Worm (Caenorhabditis elegans) whole organism, late embryonic: ENCODE results near the gene dhhc-13.

ENCODE experiments used
- ceh-34 ChIP-seq: sonication (generic microtip); optimal IDR thresholded peaks from 2 replicates; lab custom pipeline; 2016; ENCODE audit warnings: mild to moderate bottlenecking, missing genetic modification characterization, missing compliant biosample characterization
- dve-1 ChIP-seq: sonication (generic microtip); optimal IDR thresholded peaks from 2 replicates; lab custom pipeline; 2017; ENCODE audit warnings: antibody characterized with exemption, mild to moderate bottlenecking, missing genetic modification characterization, missing compliant biosample characterization
- ets-4 ChIP-seq: sonication (generic microtip); optimal IDR thresholded peaks from 2 replicates; lab custom pipeline; 2016; ENCODE audit warnings: missing genetic modification characterization, missing compliant biosample characterization
- fkh-6 ChIP-seq: sonication (generic microtip); optimal IDR thresholded peaks from 2 replicates; lab custom pipeline; 2016; ENCODE audit warnings: missing genetic modification characterization, missing compliant biosample characterization
- hlh-6 ChIP-seq: sonication (generic microtip); optimal IDR thresholded peaks from 2 replicates; lab custom pipeline; 2016; ENCODE audit warnings: missing genotype, missing genetic modification characterization, missing compliant biosample characterization
- nhr-232 ChIP-seq: sonication (generic microtip); optimal IDR thresholded peaks from 2 replicates; lab custom pipeline; 2016; ENCODE audit warnings: missing genetic modification characterization, missing compliant biosample characterization
- odd-2 ChIP-seq: sonication (generic microtip); optimal IDR thresholded peaks from 2 replicates; lab custom pipeline; 2017; ENCODE audit warnings: antibody characterized with exemption, mild to moderate bottlenecking, missing genetic modification characterization, missing compliant biosample characterization
- pag-3 ChIP-seq: sonication (generic microtip); optimal IDR thresholded peaks from 2 replicates; lab custom pipeline; 2016; ENCODE audit warnings: missing compliant biosample characterization, missing genetic modification characterization, borderline replicate concordance
- pha-4 ChIP-seq: fragments of 150-350 bp; optimal IDR thresholded peaks from 2 replicates; lab custom pipeline; 2018; ENCODE audit warnings: missing biosample characterization, missing genetic modification reagents, missing genetic modification characterization
- unc-3 ChIP-seq, 2 experiments: fragments of 200-800 bp in 1 of 2; sonication (Bioruptor generic) in 1 of 2; sonication (generic microtip) in 1 of 2; conservative IDR thresholded peaks in 1 of 2; optimal IDR thresholded peaks in 1 of 2; 2 replicates each; pipeline versions ENCODE4 v1.3.6 to Lab custom; 2016 to 2022; ENCODE audit warnings: missing compliant biosample characterization in 2 of 2, missing genetic modification characterization in 2 of 2, missing genetic modification reagents in 1 of 2
- ztf-16 ChIP-seq: sonication (generic microtip); optimal IDR thresholded peaks from 2 replicates; lab custom pipeline; 2017; ENCODE audit warnings: missing genetic modification characterization, missing compliant biosample characterization

DNA sequence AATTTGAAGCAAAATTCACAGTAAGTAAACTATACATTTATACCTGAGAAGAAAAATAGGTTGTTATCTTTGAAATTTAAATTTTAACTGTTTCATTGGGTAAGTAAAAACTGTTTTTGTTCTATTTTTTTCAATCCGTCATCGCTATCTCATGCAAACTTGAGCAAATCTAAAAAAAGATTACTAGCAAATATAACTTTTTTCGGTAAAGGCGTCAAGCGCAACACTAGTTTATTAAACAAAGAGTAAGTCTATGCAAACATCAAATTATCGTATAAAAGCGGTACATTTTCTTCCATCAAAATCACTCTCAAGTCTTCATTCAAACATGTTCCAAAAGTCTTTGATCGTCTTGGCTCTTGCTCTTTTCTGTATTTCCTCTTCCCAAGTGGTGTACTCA, 21.9 kb upstream of the dhhc-13 start, which contains the start of gene nspb-6:
- TF ChIP-seq pha-4 (tag; lab: Kevin White, UChicago): no peak
- TF ChIP-seq pag-3 (tag; lab: Kevin White, UChicago): no peak
- TF ChIP-seq ceh-34 (tag; lab: Kevin White, UChicago): no peak
- no peak for TF ChIP-seq ets-4 (tag; lab: Kevin White, UChicago)
- no peak for TF ChIP-seq unc-3 (GFP tag; conservative IDR thresholded peaks at IDR 0.05; lab: Robert Waterston, UW)
- no peak for TF ChIP-seq unc-3 (tag; optimal IDR thresholded peaks at IDR 0.05; lab: Kevin White, UChicago)
- TF ChIP-seq fkh-6 (tag; lab: Kevin White, UChicago): no peak
- TF ChIP-seq nhr-232 (tag; lab: Kevin White, UChicago): no peak
- TF ChIP-seq dve-1: no peak
- TF ChIP-seq hlh-6: no peak
- no peak for TF ChIP-seq odd-2 (tag; lab: Kevin White, UChicago)
- no peak for TF ChIP-seq ztf-16 (tag; lab: Kevin White, UChicago)
